Fruit fly (Drosophila melanogaster): ENCODE data around the gene pyd3.

dm6 chr3R:7760970-7761558 is 11.2 kb upstream of the pyd3 start:
- TF ChIP-seq knrl (GFP tag; IDR thresholded peaks at IDR 0.05; ENCODE audit: partially characterized antibody) (no peak), Awh (GFP tag; IDR thresholded peaks at IDR 0.05) (no peak), Opbp (GFP tag; IDR thresholded peaks at IDR 0.05; ENCODE audit: partially characterized antibody) (no peak)

Data from whole organism, embryonic.